Worm (Caenorhabditis elegans) whole organism, L4/young adult: ENCODE data around the gene F47B8.1.

Source experiments
- W03F9.2 ChIP-seq: fragments of 150-350 bp; optimal IDR thresholded peaks from 2 replicates; lab custom pipeline; 2014; ENCODE audit warnings: missing biosample characterization, missing genetic modification characterization
- dao-5 ChIP-seq: sonication (generic microtip); optimal IDR thresholded peaks from 2 replicates; lab custom pipeline; 2016; ENCODE audit warnings: missing genotype, missing genetic modification characterization, moderate library complexity, missing compliant biosample characterization

ce11 chrV:14324502-14325467, 10.6 kb upstream of the F47B8.1 start, which contains the start of the genes F47B8.4 and F47B8.18:
- TF ChIP-seq dao-5 (tag; lab: Kevin White, UChicago) (no peak), W03F9.2 (tag; lab: Kevin White, UChicago) (no peak)
